Worm (Caenorhabditis elegans): ENCODE measurements around the gene cysl-1.

cysl-1 gene

DNA sequence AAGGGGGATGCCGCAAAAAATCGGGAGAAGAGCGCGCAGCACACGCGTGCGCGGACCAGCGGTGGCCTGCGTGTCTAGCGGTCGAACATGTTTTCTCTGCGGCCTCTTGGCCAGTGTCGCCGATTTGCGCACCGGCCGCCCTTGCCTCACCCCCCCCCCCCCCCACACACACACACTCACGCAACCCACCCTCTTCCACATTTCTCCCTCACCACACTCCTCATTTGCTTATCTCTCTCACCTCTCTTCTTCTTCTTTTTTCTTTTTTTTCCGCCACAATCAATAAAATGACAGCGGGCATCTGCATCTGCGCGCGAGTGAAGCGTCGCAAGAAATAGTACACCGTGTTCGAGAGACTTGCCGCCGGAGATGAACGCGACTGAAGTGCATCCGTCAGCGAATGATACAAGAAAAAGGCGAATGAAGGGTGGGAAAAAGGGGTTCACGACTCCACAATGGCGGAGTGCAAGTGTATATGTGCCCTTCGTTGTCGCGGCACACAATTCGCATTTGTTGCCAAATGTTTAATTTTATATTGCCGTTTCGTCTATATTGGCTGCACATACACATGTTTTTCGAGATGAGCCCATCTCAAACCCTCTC lies 45.4 kb upstream of the cysl-1 start (continued):
- TF ChIP-seq saeg-2 (GFP tag; IDR thresholded peaks at IDR 0.05) (peak; percentile 59; the same call in 1 of the 2 replicates), zip-11 (GFP tag; IDR thresholded peaks at IDR 0.05) (no peak), nhr-10 (tag; optimal IDR thresholded peaks at IDR 0.05) (no peak), nhr-11 (tag; optimal IDR thresholded peaks at IDR 0.05) (no peak), sdz-12 (GFP tag; optimal IDR thresholded peaks at IDR 0.05) (no peak), ceh-82 (tag; optimal IDR thresholded peaks at IDR 0.05) (no peak), R02D3.7 (tag; optimal IDR thresholded peaks at IDR 0.05) (no peak), skn-1 (tag; optimal IDR thresholded peaks at IDR 0.05) (no peak), tag-97 (GFP tag; IDR thresholded peaks at IDR 0.05) (no peak), daf-16 (GFP tag; optimal IDR thresholded peaks at IDR 0.05) (no peak), daf-16 (tag; optimal IDR thresholded peaks at IDR 0.05) (peak; percentile 44), lin-13 (GFP tag; optimal IDR thresholded peaks at IDR 0.05) (no peak), lim-7 (GFP tag; IDR thresholded peaks at IDR 0.05) (no peak), mxl-3 (GFP tag; optimal IDR thresholded peaks at IDR 0.05) (peak; percentile 96), daf-19 (GFP tag; conservative IDR thresholded peaks at IDR 0.05) (no peak), unc-130 (GFP tag; optimal IDR thresholded peaks at IDR 0.05) (no peak), rbr-2 (tag; optimal IDR thresholded peaks at IDR 0.05) (peak; percentile 63), lir-3 (tag; optimal IDR thresholded peaks at IDR 0.05) (no peak), snpc-1.2 (GFP tag; IDR thresholded peaks at IDR 0.05) (no peak), T20F7.1 (GFP tag; optimal IDR thresholded peaks at IDR 0.05) (peak; percentile 57), lin-1 (GFP tag; IDR thresholded peaks at IDR 0.05) (peak; percentile 84; the same call in 1 of the 2 replicates), hlh-11 (tag; optimal IDR thresholded peaks at IDR 0.05) (peak; percentile 96), ceh-28 (tag; optimal IDR thresholded peaks at IDR 0.05) (peak; percentile 68), cey-2 (tag; optimal IDR thresholded peaks at IDR 0.05; ENCODE audit: borderline replicate concordance, insufficient read depth) (no peak), ctbp-1 (GFP tag; IDR thresholded peaks at IDR 0.05) (peak; percentile 88), duxl-1 (tag; optimal IDR thresholded peaks at IDR 0.05; ENCODE audit: poor library complexity) (no peak), nhr-77 (tag; optimal IDR thresholded peaks at IDR 0.05) (peak; percentile 50), Y48G9A.11 (GFP tag; IDR thresholded peaks at IDR 0.05) (no peak), lin-15B (tag; optimal IDR thresholded peaks at IDR 0.05) (no peak), daf-12 (tag; optimal IDR thresholded peaks at IDR 0.05) (no peak), ceh-32 (tag; optimal IDR thresholded peaks at IDR 0.05; ENCODE audit: poor library complexity) (no peak), nhr-25 (tag; optimal IDR thresholded peaks at IDR 0.05; ENCODE audit: borderline replicate concordance, insufficient read depth) (no peak), dpl-1 (GFP tag; optimal IDR thresholded peaks at IDR 0.05) (peak; percentile 32), snpc-4 (tag; optimal IDR thresholded peaks at IDR 0.05) (no peak), Y75B8A.6 (GFP tag; IDR thresholded peaks at IDR 0.05) (no peak), dmd-9 (GFP tag; IDR thresholded peaks at IDR 0.05) (peak; percentile 35; the same call in 1 of the 2 replicates), spr-1 (tag; optimal IDR thresholded peaks at IDR 0.05) (peak; percentile 11), hmg-1.1 (GFP tag; IDR thresholded peaks at IDR 0.05) (peak; percentile 87), D1046.2 (GFP tag; IDR thresholded peaks at IDR 0.05) (no peak), tra-1 (GFP tag; IDR thresholded peaks at IDR 0.05) (peak; percentile 69), T26A8.4 (GFP tag; IDR thresholded peaks at IDR 0.05) (peak; percentile 54; the same call in 1 of the 2 replicates), hlh-30 (tag; optimal IDR thresholded peaks at IDR 0.05; ENCODE audit: insufficient read depth) (peak; percentile 77), mes-2 (tag; optimal IDR thresholded peaks at IDR 0.05; ENCODE audit: poor library complexity, severe bottlenecking) (peak; percentile 71), fkh-10 (GFP tag; optimal IDR thresholded peaks at IDR 0.05) (no peak), mep-1 (tag; optimal IDR thresholded peaks at IDR 0.05) (peak; percentile 72), Y5F2A.4 (GFP tag; optimal IDR thresholded peaks at IDR 0.05) (peak; percentile 49), set-16 (GFP tag; IDR thresholded peaks at IDR 0.05) (peak; percentile 100), ceh-44 (GFP tag; IDR thresholded peaks at IDR 0.05) (no peak), zfp-3 (GFP tag; conservative IDR thresholded peaks at IDR 0.05) (0 out of 2 replicates have a peak, but pooled peaks have one; percentile 35), F49E8.2 (tag; optimal IDR thresholded peaks at IDR 0.05; ENCODE audit: borderline replicate concordance) (no peak)
